Fruit fly (Drosophila melanogaster) whole organism, adult: ENCODE results near the gene CG32544.

Experiments used
- CG11617 ChIP-seq: fragments of 200-800 bp; sonication (Bioruptor generic); optimal IDR thresholded peaks from 2 replicates; lab custom pipeline; 2017; ENCODE audit warnings: mild to moderate bottlenecking, missing biosample characterization, missing genetic modification reagents, missing genetic modification characterization
- CG7101 ChIP-seq: fragments of 200-800 bp; sonication (Bioruptor generic); optimal IDR thresholded peaks from 2 replicates; lab custom pipeline; 2018; ENCODE audit warnings: missing biosample characterization, mild to moderate bottlenecking, missing genetic modification characterization, moderate library complexity
- Mnt ChIP-seq: fragments of 200-800 bp; sonication (Bioruptor generic); optimal IDR thresholded peaks from 2 replicates; lab custom pipeline; 2016; ENCODE audit warnings: missing biosample characterization, mild to moderate bottlenecking, missing genetic modification characterization
- toe ChIP-seq: fragments of 200-800 bp; sonication (Bioruptor generic); optimal IDR thresholded peaks from 2 replicates; lab custom pipeline; 2016; ENCODE audit warnings: missing biosample characterization, missing genetic modification characterization

DNA sequence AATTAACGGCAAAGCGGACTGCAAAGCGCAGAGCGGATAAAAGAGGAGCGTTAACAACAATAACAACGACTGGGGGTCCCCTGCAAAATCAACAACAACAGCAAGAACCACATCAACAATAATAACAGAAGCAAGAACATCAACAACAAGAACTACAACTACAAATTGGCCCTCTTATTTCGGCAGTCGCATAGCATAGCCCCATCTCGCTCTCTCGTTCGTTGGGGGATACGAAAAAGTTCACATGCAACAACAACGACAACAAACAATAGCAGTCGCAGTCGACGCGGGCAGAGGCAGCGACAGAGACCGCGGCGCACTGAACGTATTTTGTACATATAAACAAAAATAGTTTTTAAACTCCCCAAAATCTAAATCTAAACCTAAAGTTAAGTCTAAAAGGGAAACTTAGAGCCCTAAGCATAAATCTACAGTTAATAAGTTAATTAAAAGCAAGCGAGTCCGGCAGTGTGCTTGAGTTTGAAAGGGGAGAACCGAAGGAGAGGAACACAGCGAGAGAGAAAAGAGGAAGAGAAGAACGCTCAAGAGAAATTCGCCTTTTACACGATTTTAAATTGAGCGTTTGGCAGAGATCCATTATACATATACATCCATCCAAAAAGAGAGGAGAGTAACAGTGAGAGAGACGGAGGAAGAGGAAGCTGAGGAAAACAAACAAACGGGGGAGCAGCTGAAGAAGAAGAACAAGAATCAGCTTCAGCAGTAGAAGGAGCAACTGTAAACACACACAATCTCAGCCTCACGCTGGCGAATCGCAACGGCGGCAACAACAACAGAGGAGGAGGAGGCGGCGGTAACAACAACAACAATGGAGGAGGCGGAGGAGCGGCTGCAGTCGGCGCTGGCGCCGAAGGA lies 4.6 kb downstream of the CG32544 start:
- TF ChIP-seq CG7101 = no peak
- TF ChIP-seq Mnt (GFP tag; lab: Kevin White, UChicago) = no peak
- TF ChIP-seq CG11617 (GFP tag; lab: Kevin White, UChicago) = no peak
- TF ChIP-seq toe (GFP tag; lab: Kevin White, UChicago) = no peak
